Worm (Caenorhabditis elegans) whole organism, late embryonic: Measurements from ENCODE around the gene fbxb-104.

Experiments used
- ama-1 ChIP-seq: fragments of 150-350 bp; optimal IDR thresholded peaks from 2 replicates; lab custom pipeline; 2014
- ceh-22 ChIP-seq: sonication (generic microtip); optimal IDR thresholded peaks from 2 replicates; lab custom pipeline; 2017; ENCODE audit warnings: missing biosample characterization, missing genetic modification characterization
- ceh-24 ChIP-seq: sonication (generic microtip); optimal IDR thresholded peaks from 2 replicates; lab custom pipeline; 2016; ENCODE audit warnings: mild to moderate bottlenecking, missing genetic modification characterization, missing compliant biosample characterization
- ceh-45 ChIP-seq: fragments of 200-800 bp; sonication (Bioruptor generic); IDR thresholded peaks from 2 replicates; pipeline ENCODE4 v1.3.6; 2022; ENCODE audit warnings: missing genetic modification reagents, missing genetic modification characterization, missing compliant biosample characterization
- elt-2 ChIP-seq: sonication (generic microtip); optimal IDR thresholded peaks from 2 replicates; lab custom pipeline; 2016; ENCODE audit warnings: missing genetic modification reagents, missing genetic modification characterization, missing compliant biosample characterization
- hlh-13 ChIP-seq: fragments of 200-800 bp; sonication (Bioruptor generic); optimal IDR thresholded peaks from 2 replicates; lab custom pipeline; 2018; ENCODE audit warnings: mild to moderate bottlenecking, missing genetic modification characterization, missing compliant biosample characterization
- hlh-15 ChIP-seq: sonication (generic microtip); optimal IDR thresholded peaks from 2 replicates; lab custom pipeline; 2016; ENCODE audit warnings: missing genetic modification characterization, missing compliant biosample characterization
- hlh-6 ChIP-seq: sonication (generic microtip); optimal IDR thresholded peaks from 2 replicates; lab custom pipeline; 2016; ENCODE audit warnings: missing genotype, missing genetic modification characterization, missing compliant biosample characterization
- pha-2 ChIP-seq: sonication (generic microtip); optimal IDR thresholded peaks from 2 replicates; lab custom pipeline; 2017; ENCODE audit warnings: mild to moderate bottlenecking, missing genetic modification characterization, missing compliant biosample characterization
- pqm-1 ChIP-seq: sonication (generic microtip); optimal IDR thresholded peaks from 2 replicates; lab custom pipeline; 2016; ENCODE audit warnings: missing genetic modification characterization, missing compliant biosample characterization
- rnt-1 ChIP-seq: sonication (generic microtip); optimal IDR thresholded peaks from 2 replicates; lab custom pipeline; 2016; ENCODE audit warnings: missing genetic modification characterization, missing compliant biosample characterization
- sox-4 ChIP-seq: sonication (generic microtip); optimal IDR thresholded peaks from 2 replicates; lab custom pipeline; 2017; ENCODE audit warnings: mild to moderate bottlenecking, missing genetic modification characterization, inconsistent platforms, missing compliant biosample characterization
- ttx-3 ChIP-seq: sonication (generic microtip); optimal IDR thresholded peaks from 2 replicates; lab custom pipeline; 2016; ENCODE audit warnings: missing genetic modification reagents, missing genetic modification characterization, missing compliant biosample characterization

DNA sequence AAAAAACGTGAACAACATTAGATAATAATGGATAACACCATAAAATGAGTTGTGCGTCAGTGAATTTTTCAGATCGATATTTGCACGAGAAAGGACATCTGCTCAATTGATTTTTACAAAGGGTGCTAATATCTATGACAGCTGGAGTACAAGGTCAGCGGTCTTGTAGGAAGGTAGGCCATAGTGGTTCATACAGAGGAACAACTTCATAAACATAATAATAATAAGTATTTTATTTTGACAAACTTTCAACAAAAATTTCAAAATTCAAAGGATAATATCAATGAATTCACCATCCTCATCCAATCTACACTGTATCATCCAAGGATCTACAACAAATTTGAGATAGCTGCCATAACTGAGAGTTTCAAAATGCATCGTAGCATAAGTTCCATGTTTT, at the start of gene fbxb-104:
- TF ChIP-seq ttx-3 (tag; lab: Kevin White, UChicago) (no peak), hlh-6 (no peak), sox-4 (tag; lab: Kevin White, UChicago) (no peak), rnt-1 (no peak), ama-1 (lab: Kevin White, UChicago) (no peak), pqm-1 (tag; lab: Kevin White, UChicago) (no peak), hlh-15 (tag; lab: Kevin White, UChicago) (no peak), pha-2 (no peak), ceh-24 (tag; lab: Kevin White, UChicago) (no peak), hlh-13 (GFP tag; lab: Kevin White, UChicago) (no peak), ceh-22 (tag; lab: Kevin White, UChicago) (no peak), elt-2 (tag; lab: Kevin White, UChicago) (no peak), ceh-45 (GFP tag; lab: Robert Waterston, UW) (no peak)
